Worm (Caenorhabditis elegans): ENCODE results near the gene cope-1.

The cope-1 gene

DNA sequence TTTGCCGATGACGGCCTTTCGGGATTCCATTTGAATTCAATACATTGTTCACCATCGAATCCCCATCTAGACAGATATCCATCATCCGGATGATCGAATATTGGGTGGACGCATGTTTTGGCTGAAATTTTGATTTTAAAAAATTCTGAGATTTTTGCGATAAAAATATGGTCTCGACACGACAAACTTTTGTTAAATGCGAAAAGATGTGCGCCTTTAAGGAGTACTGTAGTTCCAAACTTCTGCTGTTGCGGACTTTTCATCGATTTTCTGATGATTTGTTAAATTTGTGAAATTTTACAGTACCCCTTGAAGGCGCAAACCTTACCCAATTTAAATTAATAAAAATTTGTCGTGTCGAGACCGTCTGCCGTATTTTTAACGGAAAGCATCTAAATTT is 1.8 kb downstream of the cope-1 start:
- TF ChIP-seq ceh-18 (tag; optimal IDR thresholded peaks at IDR 0.05) (no peak), ceh-31 (tag; optimal IDR thresholded peaks at IDR 0.05) (no peak), pros-1 (tag; optimal IDR thresholded peaks at IDR 0.05) (no peak), sdc-2 (tag; optimal IDR thresholded peaks at IDR 0.05) (no peak), ceh-19 (GFP tag; optimal IDR thresholded peaks at IDR 0.05) (no peak), sox-4 (tag; optimal IDR thresholded peaks at IDR 0.05) (no peak), ceh-6 (GFP tag; optimal IDR thresholded peaks at IDR 0.05) (no peak), nfya-1 (tag; optimal IDR thresholded peaks at IDR 0.05) (no peak), nhr-232 (tag; optimal IDR thresholded peaks at IDR 0.05) (no peak), ahr-1 (tag; optimal IDR thresholded peaks at IDR 0.05) (no peak)

ce11 chrIII:13429668-13430067 is 3.6 kb downstream of the cope-1 start, which contains the start of gene bli-5:
Gene bli-5, minus strand, starts transcription at chrIII:13429768.
- TF ChIP-seq ceh-14 (tag; optimal IDR thresholded peaks at IDR 0.05), result no peak
- no peak for TF ChIP-seq hlh-30 (tag; optimal IDR thresholded peaks at IDR 0.05; ENCODE audit: insufficient read depth)
- no peak for TF ChIP-seq ceh-48 (tag; optimal IDR thresholded peaks at IDR 0.05)
- TF ChIP-seq F13H6.1 (tag; optimal IDR thresholded peaks at IDR 0.05), result no peak
- TF ChIP-seq elt-2 (tag; optimal IDR thresholded peaks at IDR 0.05), result no peak
- TF ChIP-seq lin-11 (tag; optimal IDR thresholded peaks at IDR 0.05), result no peak
- no peak for TF ChIP-seq fkh-6 (tag; optimal IDR thresholded peaks at IDR 0.05)
- TF ChIP-seq pag-3 (tag; optimal IDR thresholded peaks at IDR 0.05; ENCODE audit: borderline replicate concordance), result no peak
- no peak for TF ChIP-seq ets-4 (tag; optimal IDR thresholded peaks at IDR 0.05)
- TF ChIP-seq pat-9 (tag; optimal IDR thresholded peaks at IDR 0.05), result no peak
- no peak for TF ChIP-seq Y22D7AL.16 (tag; optimal IDR thresholded peaks at IDR 0.05)

ce11 chrIII:13430162-13430561 is 4.1 kb downstream of the cope-1 start, which contains the start of gene trf-1:
Gene trf-1, plus strand, starts transcription at chrIII:13430462.
- no peak for TF ChIP-seq C38D4.7 (GFP tag; optimal IDR thresholded peaks at IDR 0.05)
- no peak for TF ChIP-seq ceh-24 (tag; optimal IDR thresholded peaks at IDR 0.05)
- no peak for TF ChIP-seq fax-1 (tag; optimal IDR thresholded peaks at IDR 0.05)
- TF ChIP-seq hlh-8 (tag; optimal IDR thresholded peaks at IDR 0.05), result no peak
- TF ChIP-seq lin-11 (tag; optimal IDR thresholded peaks at IDR 0.05), result no peak
- no peak for TF ChIP-seq hlh-30 (tag; optimal IDR thresholded peaks at IDR 0.05; ENCODE audit: insufficient read depth)
- no peak for TF ChIP-seq K09A11.1 (tag; optimal IDR thresholded peaks at IDR 0.05; ENCODE audit: insufficient read depth)
- TF ChIP-seq pqm-1 (tag; optimal IDR thresholded peaks at IDR 0.05), result no peak
- no peak for TF ChIP-seq odd-2 (tag; optimal IDR thresholded peaks at IDR 0.05)
- no peak for TF ChIP-seq gmeb-2 (tag; optimal IDR thresholded peaks at IDR 0.05)

ce11 chrIII:13434404-13434803 is 8.3 kb downstream of the cope-1 start, which contains the start of gene F45G2.7:
Gene F45G2.7, minus strand, starts transcription at chrIII:13434504.
- TF ChIP-seq unc-86 (tag; optimal IDR thresholded peaks at IDR 0.05) (no peak), hlh-8 (tag; optimal IDR thresholded peaks at IDR 0.05) (no peak), sdc-2 (tag; optimal IDR thresholded peaks at IDR 0.05) (no peak), ceh-2 (tag; optimal IDR thresholded peaks at IDR 0.05) (no peak), nhr-232 (tag; optimal IDR thresholded peaks at IDR 0.05) (no peak), ceh-48 (tag; optimal IDR thresholded peaks at IDR 0.05) (no peak), elt-4 (tag; optimal IDR thresholded peaks at IDR 0.05) (no peak), gmeb-2 (tag; optimal IDR thresholded peaks at IDR 0.05) (no peak), ceh-19 (GFP tag; optimal IDR thresholded peaks at IDR 0.05) (no peak)

DNA sequence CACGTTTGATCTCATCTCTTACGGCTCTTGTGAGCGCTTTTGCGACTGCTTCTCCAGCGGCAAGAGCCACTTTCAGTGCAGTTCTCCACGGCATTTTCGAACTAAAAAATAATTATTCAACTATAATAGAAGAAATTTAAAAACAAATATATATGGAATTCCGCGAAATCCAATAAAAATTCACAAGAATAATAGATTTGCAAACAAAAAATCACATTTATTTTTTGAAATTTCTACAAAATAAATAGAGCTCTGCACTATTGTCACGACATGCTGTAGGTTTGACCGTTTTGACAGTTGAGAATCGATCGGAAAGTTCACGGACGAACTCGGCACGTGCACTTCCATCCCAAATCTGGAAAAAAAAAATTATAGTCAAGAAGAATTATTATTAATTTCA is 9.5 kb downstream of the cope-1 start, which contains the start of gene F45G2.8:
Gene F45G2.8, minus strand, starts transcription at position 101 of the 400 bp plus-strand sequence.
- no peak for TF ChIP-seq ttx-3 (tag; optimal IDR thresholded peaks at IDR 0.05)
- TF ChIP-seq ref-2 (tag; optimal IDR thresholded peaks at IDR 0.05), result no peak
- no peak for TF ChIP-seq tbx-7 (tag; optimal IDR thresholded peaks at IDR 0.05)
- no peak for TF ChIP-seq pax-1 (tag; optimal IDR thresholded peaks at IDR 0.05)
- no peak for TF ChIP-seq ceh-48 (tag; optimal IDR thresholded peaks at IDR 0.05)
- no peak for TF ChIP-seq ama-1 (optimal IDR thresholded peaks at IDR 0.05)
- no peak for TF ChIP-seq ceh-30 (tag; optimal IDR thresholded peaks at IDR 0.05)
- TF ChIP-seq ceh-2 (tag; optimal IDR thresholded peaks at IDR 0.05), result no peak
- TF ChIP-seq ceh-22 (tag; optimal IDR thresholded peaks at IDR 0.05), result no peak
- TF ChIP-seq K09A11.1 (tag; optimal IDR thresholded peaks at IDR 0.05; ENCODE audit: insufficient read depth), result no peak
- no peak for TF ChIP-seq C08G9.2 (tag; optimal IDR thresholded peaks at IDR 0.05)
- TF ChIP-seq fkh-6 (tag; optimal IDR thresholded peaks at IDR 0.05), result no peak
- TF ChIP-seq pat-9 (tag; optimal IDR thresholded peaks at IDR 0.05), result no peak
- TF ChIP-seq ceh-9 (tag; optimal IDR thresholded peaks at IDR 0.05), result no peak
- no peak for TF ChIP-seq fax-1 (tag; optimal IDR thresholded peaks at IDR 0.05)
- no peak for TF ChIP-seq ceh-18 (tag; optimal IDR thresholded peaks at IDR 0.05)
- no peak for TF ChIP-seq rnt-1 (tag; optimal IDR thresholded peaks at IDR 0.05)

Data from whole organism, late embryonic.